Worm (Caenorhabditis elegans) whole organism, L1 larva: Measurements from ENCODE around the gene dhs-29.

Experiments used
- ama-1 ChIP-seq: fragments of 150-350 bp; optimal IDR thresholded peaks from 2 replicates; lab custom pipeline; 2014
- ceh-90 ChIP-seq: sonication (generic microtip); optimal IDR thresholded peaks from 2 replicates; lab custom pipeline; 2016; ENCODE audit warnings: missing genetic modification characterization, missing compliant biosample characterization
- efl-3 ChIP-seq: fragments of 200-800 bp; sonication (Bioruptor generic); optimal IDR thresholded peaks from 2 replicates; lab custom pipeline; 2018; ENCODE audit warnings: mild to moderate bottlenecking, missing genetic modification characterization, missing compliant biosample characterization
- elt-2 ChIP-seq: sonication (generic microtip); optimal IDR thresholded peaks from 2 replicates; lab custom pipeline; 2016; ENCODE audit warnings: missing genetic modification characterization, mild to moderate bottlenecking, inconsistent platforms, missing compliant biosample characterization, missing genetic modification reagents
- fos-1 ChIP-seq: fragments of 150-350 bp; optimal IDR thresholded peaks from 2 replicates; lab custom pipeline; 2014; ENCODE audit warnings: missing biosample characterization, missing genetic modification characterization
- hpl-2 ChIP-seq: fragments of 150-350 bp; optimal IDR thresholded peaks from 2 replicates; lab custom pipeline; 2014; ENCODE audit warnings: missing biosample characterization, missing genetic modification reagents, missing genetic modification characterization
- nhr-237 ChIP-seq: fragments of 150-350 bp; optimal IDR thresholded peaks from 2 replicates; lab custom pipeline; 2014; ENCODE audit warnings: missing biosample characterization, missing genetic modification characterization
- nhr-85 ChIP-seq: sonication (generic microtip); peaks from one replicate; lab custom pipeline; 2016; ENCODE audit warnings: missing genetic modification characterization, inconsistent platforms, missing compliant biosample characterization
- nhr-90 ChIP-seq: sonication (generic microtip); optimal IDR thresholded peaks from 2 replicates; lab custom pipeline; 2016; ENCODE audit warnings: mild to moderate bottlenecking, missing genetic modification characterization, missing compliant biosample characterization; ENCODE audit not compliant: poor library complexity
- snpc-4 ChIP-seq: fragments of 150-350 bp; optimal IDR thresholded peaks from 2 replicates; lab custom pipeline; 2014; ENCODE audit warnings: missing biosample characterization, missing genetic modification characterization

ce11 chrX:7636037-7636436, 28.7 kb downstream of the dhs-29 start:
- TF ChIP-seq nhr-90 (no peak), snpc-4 (tag; lab: Kevin White, UChicago) (no peak), nhr-85 (no peak), nhr-237 (no peak), fos-1 (tag; lab: Kevin White, UChicago) (no peak), hpl-2 (no peak), elt-2 (tag; lab: Kevin White, UChicago) (no peak), efl-3 (no peak), ceh-90 (tag; lab: Kevin White, UChicago) (no peak), ama-1 (lab: Kevin White, UChicago) (no peak)
